Fruit fly (Drosophila melanogaster) whole organism, embryonic: Measurements from ENCODE around the gene cysu.
A peak's percentile ranks its signal among the peaks of the same experiment; 100 is the strongest.

Experiments used
- Adf1 ChIP-seq: fragments of 200-800 bp; sonication (Bioruptor generic); IDR thresholded peaks from 2 replicates; pipeline ENCODE4 v1.3.6; 2022; ENCODE audit warnings: missing biosample characterization, missing genetic modification characterization
- Blimp-1 ChIP-seq: fragments of 200-800 bp; sonication (Bioruptor generic); optimal IDR thresholded peaks from 3 replicates; lab custom pipeline; 2018; ENCODE audit warnings: missing biosample characterization, missing genetic modification characterization, mild to moderate bottlenecking, moderate library complexity, missing genetic modification reagents
- CG11247 ChIP-seq: fragments of 200-800 bp; sonication (Bioruptor generic); IDR thresholded peaks from 2 replicates; pipeline ENCODE4 v1.3.6; 2022; ENCODE audit warnings: missing biosample characterization, missing genetic modification characterization
- CG11560 ChIP-seq: fragments of 200-800 bp; sonication (Bioruptor generic); IDR thresholded peaks from 3 replicates; pipeline ENCODE4 v1.3.6; 2022; ENCODE audit warnings: missing biosample characterization, missing genetic modification characterization
- CG13287 ChIP-seq: fragments of 200-800 bp; sonication (Bioruptor generic); IDR thresholded peaks from 2 replicates; pipeline ENCODE4 v1.3.6; 2022; ENCODE audit warnings: missing biosample characterization, missing genetic modification characterization; ENCODE audit not compliant: partially characterized antibody
- CG14050 ChIP-seq: fragments of 200-800 bp; sonication (Bioruptor generic); IDR thresholded peaks from 3 replicates; pipeline ENCODE4 v1.3.6; 2022; ENCODE audit warnings: missing biosample characterization, missing genetic modification characterization
- CG17361 ChIP-seq: fragments of 200-800 bp; sonication (Bioruptor generic); IDR thresholded peaks from 3 replicates; pipeline ENCODE4 v1.3.6; 2022; ENCODE audit warnings: missing biosample characterization, missing genetic modification characterization
- CG17568 ChIP-seq: fragments of 200-800 bp; sonication (Bioruptor generic); optimal IDR thresholded peaks from 2 replicates; lab custom pipeline; 2018; ENCODE audit warnings: missing biosample characterization, mild to moderate bottlenecking, missing genetic modification characterization, moderate library complexity
- CG17612 ChIP-seq: fragments of 200-800 bp; sonication (Bioruptor generic); IDR thresholded peaks from 2 replicates; pipeline ENCODE4 v1.3.6; 2022; ENCODE audit warnings: missing biosample characterization, missing genetic modification characterization
- CG18011 ChIP-seq: fragments of 200-800 bp; sonication (Bioruptor generic); optimal IDR thresholded peaks from 2 replicates; lab custom pipeline; 2017; ENCODE audit warnings: missing biosample characterization, missing genetic modification characterization, mild to moderate bottlenecking, moderate library complexity, missing genotype
- CG30431 ChIP-seq: fragments of 200-800 bp; sonication (Bioruptor generic); optimal IDR thresholded peaks from 2 replicates; lab custom pipeline; 2017; ENCODE audit warnings: missing biosample characterization, missing genetic modification characterization
- CG3407 ChIP-seq: fragments of 200-800 bp; sonication (Bioruptor generic); optimal IDR thresholded peaks from 2 replicates; lab custom pipeline; 2018; ENCODE audit warnings: missing biosample characterization, mild to moderate bottlenecking, missing genetic modification characterization
- CG43689 ChIP-seq: fragments of 200-800 bp; sonication (Bioruptor generic); IDR thresholded peaks from 2 replicates; pipeline ENCODE4 v1.3.6; 2022; ENCODE audit warnings: missing biosample characterization, missing genetic modification characterization
- CG6175 ChIP-seq: fragments of 200-800 bp; sonication (Bioruptor generic); IDR thresholded peaks from 3 replicates; pipeline ENCODE4 v1.3.6; 2022; ENCODE audit warnings: missing biosample characterization, missing genetic modification characterization
- CG6272 ChIP-seq: fragments of 200-800 bp; sonication (Bioruptor generic); IDR thresholded peaks from 2 replicates; pipeline ENCODE4 v1.3.6; 2022; ENCODE audit warnings: missing biosample characterization, missing genetic modification characterization
- CG6791 ChIP-seq: fragments of 200-800 bp; sonication (Bioruptor generic); IDR thresholded peaks from 3 replicates; pipeline ENCODE4 v1.3.6; 2022; ENCODE audit warnings: missing biosample characterization, missing genetic modification characterization; ENCODE audit not compliant: partially characterized antibody
- CG7786 ChIP-seq: fragments of 200-800 bp; sonication (Bioruptor generic); optimal IDR thresholded peaks from 2 replicates; lab custom pipeline; 2016; ENCODE audit warnings: missing biosample characterization, missing genetic modification characterization
- CG7839 ChIP-seq: fragments of 200-800 bp; sonication (Bioruptor generic); optimal IDR thresholded peaks from 3 replicates; lab custom pipeline; 2018; ENCODE audit warnings: missing biosample characterization, mild to moderate bottlenecking, missing genetic modification characterization, moderate library complexity
- CG8359 ChIP-seq: fragments of 200-800 bp; sonication (Bioruptor generic); optimal IDR thresholded peaks from 2 replicates; lab custom pipeline; 2017; ENCODE audit warnings: missing biosample characterization, mild to moderate bottlenecking, missing genetic modification characterization, borderline replicate concordance
- Deaf1 ChIP-seq: fragments of 200-800 bp; optimal IDR thresholded peaks from 3 replicates; lab custom pipeline; 2019; ENCODE audit warnings: missing biosample characterization, mild to moderate bottlenecking, missing genetic modification characterization, moderate library complexity
- Ets65A ChIP-seq: fragments of 200-800 bp; sonication (Bioruptor generic); peaks from one replicate; lab custom pipeline; 2016; ENCODE audit warnings: missing biosample characterization, missing genetic modification characterization
- Gug ChIP-seq: fragments of 200-800 bp; sonication (Bioruptor generic); IDR thresholded peaks from 4 replicates; pipeline ENCODE4 v1.3.6; 2022; ENCODE audit warnings: missing biosample characterization, missing genetic modification characterization
- H15 ChIP-seq: fragments of 200-800 bp; sonication (Bioruptor generic); IDR thresholded peaks from 3 replicates; pipeline ENCODE4 v1.3.6; 2022; ENCODE audit warnings: missing biosample characterization, missing genetic modification characterization
- HLHmδ ChIP-seq: fragments of 200-800 bp; sonication (Bioruptor generic); optimal IDR thresholded peaks from 2 replicates; lab custom pipeline; 2018; ENCODE audit warnings: missing biosample characterization, mild to moderate bottlenecking, missing genetic modification characterization, moderate library complexity
- Hr78 ChIP-seq, 2 experiments: fragments of 200-800 bp in 1 of 2; fragments of >200 bp in 1 of 2; sonication (Bioruptor generic) in 1 of 2; optimal IDR thresholded peaks; 2 replicates each; lab custom pipeline; 2017 to 2019; ENCODE audit warnings: missing biosample characterization in 2 of 2, missing genetic modification characterization in 2 of 2, mild to moderate bottlenecking in 1 of 2, moderate library complexity in 1 of 2
- Jarid2 ChIP-seq: fragments of 200-800 bp; sonication (Bioruptor generic); optimal IDR thresholded peaks from 3 replicates; lab custom pipeline; 2017; ENCODE audit warnings: mild to moderate bottlenecking, missing biosample characterization, missing genetic modification reagents, missing genetic modification characterization
- Max ChIP-seq: fragments of 200-800 bp; sonication (Bioruptor generic); optimal IDR thresholded peaks from 2 replicates; lab custom pipeline; 2016; ENCODE audit warnings: missing biosample characterization, mild to moderate bottlenecking, missing genetic modification characterization
- Mrtf ChIP-seq: fragments of 200-800 bp; sonication (Bioruptor generic); IDR thresholded peaks from 3 replicates; pipeline ENCODE4 v1.3.6; 2022; ENCODE audit warnings: missing biosample characterization, missing genetic modification characterization
- Nf-YA ChIP-seq: fragments of 200-800 bp; sonication (Bioruptor generic); IDR thresholded peaks from 2 replicates; pipeline ENCODE4 v1.3.6; 2022; ENCODE audit warnings: missing biosample characterization, missing genetic modification characterization
- Nf-YC ChIP-seq: fragments of 200-800 bp; optimal IDR thresholded peaks from 3 replicates; lab custom pipeline; 2019; ENCODE audit warnings: missing biosample characterization, mild to moderate bottlenecking, missing genetic modification characterization, moderate library complexity
- Oli ChIP-seq: fragments of 200-800 bp; sonication (Bioruptor generic); optimal IDR thresholded peaks from 2 replicates; lab custom pipeline; 2018; ENCODE audit warnings: missing biosample characterization, mild to moderate bottlenecking, missing genetic modification characterization, moderate library complexity
- Pdp1 ChIP-seq, 2 experiments: fragments of 200-800 bp; sonication (Bioruptor generic); optimal IDR thresholded peaks; 3 replicates each; lab custom pipeline; 2016; ENCODE audit warnings: missing biosample characterization in 2 of 2, missing genetic modification characterization in 2 of 2, mild to moderate bottlenecking in 1 of 2, moderate library complexity in 1 of 2
- Sry-β ChIP-seq: fragments of 200-800 bp; sonication (Bioruptor generic); optimal IDR thresholded peaks from 2 replicates; lab custom pipeline; 2018; ENCODE audit warnings: missing biosample characterization, mild to moderate bottlenecking, missing genetic modification characterization, moderate library complexity
- Trl ChIP-seq, 3 experiments: fragments of >200 bp in 2 of 3; fragments of 200-800 bp in 1 of 3; sonication (Bioruptor generic) in 1 of 3; optimal IDR thresholded peaks; 2 replicates in 1 of 3; 3 replicates in 2 of 3; lab custom pipeline; 2016 to 2017; ENCODE audit warnings: missing biosample characterization in 1 of 3, missing genetic modification characterization in 1 of 3
- abd-A ChIP-seq: fragments of 200-800 bp; sonication (Bioruptor generic); optimal IDR thresholded peaks from 3 replicates; lab custom pipeline; 2019; ENCODE audit warnings: missing biosample characterization, mild to moderate bottlenecking, missing genetic modification characterization, moderate library complexity
- ara ChIP-seq: fragments of 200-800 bp; sonication (Bioruptor generic); IDR thresholded peaks from 2 replicates; pipeline ENCODE4 v1.3.6; 2022; ENCODE audit warnings: missing biosample characterization, missing genetic modification characterization
- cato ChIP-seq: fragments of 200-800 bp; sonication (Bioruptor generic); optimal IDR thresholded peaks from 2 replicates; lab custom pipeline; 2016; ENCODE audit warnings: missing biosample characterization, missing genetic modification characterization, borderline replicate concordance
- chinmo ChIP-seq: fragments of 200-800 bp; sonication (Bioruptor generic); IDR thresholded peaks from 4 replicates; pipeline ENCODE4 v1.3.6; 2022; ENCODE audit warnings: missing biosample characterization, missing genetic modification characterization; ENCODE audit not compliant: partially characterized antibody
- danr ChIP-seq: fragments of 200-800 bp; sonication (Bioruptor generic); IDR thresholded peaks from 2 replicates; pipeline ENCODE4 v1.3.6; 2022; ENCODE audit warnings: missing biosample characterization, missing genetic modification characterization
- dysf ChIP-seq: fragments of 200-800 bp; sonication (Bioruptor generic); IDR thresholded peaks from 3 replicates; pipeline ENCODE4 v1.3.6; 2022; ENCODE audit warnings: missing biosample characterization, missing genetic modification characterization
- ftz-f1 ChIP-seq: fragments of 200-800 bp; sonication (Bioruptor generic); optimal IDR thresholded peaks from 2 replicates; lab custom pipeline; 2016; ENCODE audit warnings: missing biosample characterization, missing genetic modification characterization
- otp ChIP-seq: fragments of 200-800 bp; sonication (Bioruptor generic); IDR thresholded peaks from 3 replicates; pipeline ENCODE4, ENCODE4 v1.3.6; 2022; ENCODE audit warnings: missing biosample characterization, missing genetic modification characterization
- p53 ChIP-seq: fragments of 200-800 bp; sonication (Bioruptor generic); optimal IDR thresholded peaks from 2 replicates; lab custom pipeline; 2016; ENCODE audit warnings: missing biosample characterization, missing genetic modification characterization
- sr ChIP-seq: fragments of 200-800 bp; sonication (Bioruptor generic); IDR thresholded peaks from 3 replicates; pipeline ENCODE4 v1.3.6; 2022; ENCODE audit warnings: missing biosample characterization, missing genetic modification characterization
- ttk ChIP-seq: fragments of 200-800 bp; sonication (Bioruptor generic); IDR thresholded peaks from 2 replicates; pipeline ENCODE4 v2.1.2; 2022; ENCODE audit warnings: missing biosample characterization, missing genetic modification characterization
- vvl ChIP-seq: fragments of 200-800 bp; sonication (Bioruptor generic); IDR thresholded peaks from 2 replicates; pipeline ENCODE4 v1.3.6; 2022; ENCODE audit warnings: missing biosample characterization, missing genetic modification characterization
- z ChIP-seq: fragments of 200-800 bp; sonication (Bioruptor generic); IDR thresholded peaks from 3 replicates; pipeline ENCODE4 v1.3.6; 2022; ENCODE audit warnings: missing biosample characterization, missing genetic modification characterization
- zen2 ChIP-seq: fragments of 200-800 bp; sonication (Bioruptor generic); IDR thresholded peaks from 3 replicates; pipeline ENCODE4 v1.3.6; 2022; ENCODE audit warnings: missing biosample characterization, missing genetic modification characterization; ENCODE audit not compliant: partially characterized antibody

cysu gene

DNA sequence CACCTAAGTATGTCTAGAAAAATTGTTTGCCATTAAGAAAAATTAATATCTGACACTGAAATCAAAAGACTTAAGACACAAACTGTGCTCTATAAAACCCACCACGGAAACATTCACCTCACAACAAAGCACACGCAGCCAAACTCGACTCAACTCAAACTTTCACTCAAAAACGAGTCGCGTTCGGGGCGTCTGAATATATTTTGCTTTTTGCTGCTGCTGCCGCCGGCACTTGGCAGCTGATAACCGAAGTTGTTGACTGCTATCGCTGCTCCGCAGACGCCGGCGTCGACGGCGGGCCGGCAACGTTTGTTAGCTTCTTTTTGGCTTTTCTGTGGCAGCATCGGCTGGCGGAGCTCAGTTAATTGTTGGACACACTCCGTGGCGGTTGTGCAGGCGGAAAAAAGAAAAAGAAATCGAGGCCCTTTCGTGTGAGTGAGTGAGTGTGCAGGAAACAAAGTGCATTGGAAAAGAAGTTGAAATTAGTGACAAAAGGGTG, at the start of gene cysu:
Gene cysu, plus strand, starts transcription at position 352 of the 499 bp plus-strand sequence.
- TF ChIP-seq Jarid2 (GFP tag; lab: Kevin White, UChicago): peak; percentile 58
- TF ChIP-seq Adf1: peak; percentile 87
- TF ChIP-seq CG6175 (GFP tag; lab: Robert Waterston, UW): peak; percentile 63; the same call in 2 of the 3 replicates
- no peak for TF ChIP-seq CG17612 (GFP tag; lab: Robert Waterston, UW)
- peak; percentile 44; the same call in 1 of the 3 replicates for TF ChIP-seq zen2 (GFP tag; lab: Robert Waterston, UW)
- peak; percentile 95 for TF ChIP-seq z (GFP tag; lab: Robert Waterston, UW)
- no peak for TF ChIP-seq CG6791 (GFP tag; lab: Robert Waterston, UW)
- TF ChIP-seq chinmo (GFP tag; lab: Robert Waterston, UW): peak; percentile 82; the same call in 1 of the 4 replicates

DNA sequence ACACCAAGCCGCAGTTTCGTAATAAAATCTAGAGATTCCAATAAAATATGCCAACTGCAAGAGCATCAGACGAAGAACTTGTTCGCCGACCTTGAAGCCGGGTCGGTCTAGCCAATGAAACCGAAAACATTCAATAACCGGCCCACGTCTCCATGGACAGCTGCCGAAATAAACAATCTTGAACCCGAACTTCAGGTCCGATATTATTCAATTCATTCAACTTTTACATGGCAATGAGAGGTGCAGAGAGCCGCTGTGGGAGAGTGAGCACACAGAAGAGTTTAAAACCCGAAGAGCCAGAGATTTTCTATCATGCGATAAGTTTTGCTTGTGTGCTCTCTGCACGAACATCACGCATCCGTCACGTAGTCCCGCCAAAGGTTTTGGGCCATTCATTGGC, 48.1 kb upstream of the cysu start:
- peak; percentile 92 for TF ChIP-seq chinmo (GFP tag; lab: Robert Waterston, UW)
- TF ChIP-seq cato: no peak
- no peak for TF ChIP-seq CG7839 (tag; lab: Kevin White, UChicago)
- no peak for TF ChIP-seq CG17568 (GFP tag; lab: Kevin White, UChicago)
- TF ChIP-seq p53 (GFP tag; lab: Kevin White, UChicago): no peak
- TF ChIP-seq Deaf1 (tag; lab: Kevin White, UChicago): peak; percentile 75
- no peak for TF ChIP-seq H15
- peak; percentile 64 to 75 for TF ChIP-seq Trl (optimal IDR thresholded peaks at IDR 0.05; lab: Kevin White, UChicago)
- TF ChIP-seq Trl (GFP tag; optimal IDR thresholded peaks at IDR 0.05; lab: Kevin White, UChicago): no peak
- peak; percentile 97 for TF ChIP-seq Blimp-1
- TF ChIP-seq Max (GFP tag; lab: Kevin White, UChicago): no peak
- no peak for TF ChIP-seq CG14050 (GFP tag; lab: Robert Waterston, UW)
- TF ChIP-seq HLHmδ (GFP tag; lab: Kevin White, UChicago): no peak
- TF ChIP-seq ftz-f1 (GFP tag; lab: Kevin White, UChicago): peak; percentile 67
- TF ChIP-seq sr (GFP tag; lab: Robert Waterston, UW): 0 out of 3 replicates have a peak, but pooled peaks have one; percentile 25
- TF ChIP-seq Ets65A (GFP tag; lab: Kevin White, UChicago): peak; percentile 2
- TF ChIP-seq Pdp1 (GFP tag; optimal IDR thresholded peaks at IDR 0.05; lab: Kevin White, UChicago): peak in 1 of 2 experiments; percentile 43
- TF ChIP-seq vvl (GFP tag; lab: Robert Waterston, UW): peak; percentile 45; the same call in 1 of the 2 replicates
- TF ChIP-seq CG43689 (GFP tag; lab: Robert Waterston, UW): no peak
- peak in 1 of 2 experiments; percentile 37 for TF ChIP-seq Hr78 (GFP tag; optimal IDR thresholded peaks at IDR 0.05; lab: Kevin White, UChicago)
- TF ChIP-seq abd-A (tag; lab: Kevin White, UChicago): peak; percentile 50
- TF ChIP-seq CG7786: no peak
- TF ChIP-seq CG11247: no peak
- TF ChIP-seq CG13287: peak; percentile 16; the same call in 1 of the 2 replicates
- TF ChIP-seq Nf-YC: peak; percentile 37

DNA sequence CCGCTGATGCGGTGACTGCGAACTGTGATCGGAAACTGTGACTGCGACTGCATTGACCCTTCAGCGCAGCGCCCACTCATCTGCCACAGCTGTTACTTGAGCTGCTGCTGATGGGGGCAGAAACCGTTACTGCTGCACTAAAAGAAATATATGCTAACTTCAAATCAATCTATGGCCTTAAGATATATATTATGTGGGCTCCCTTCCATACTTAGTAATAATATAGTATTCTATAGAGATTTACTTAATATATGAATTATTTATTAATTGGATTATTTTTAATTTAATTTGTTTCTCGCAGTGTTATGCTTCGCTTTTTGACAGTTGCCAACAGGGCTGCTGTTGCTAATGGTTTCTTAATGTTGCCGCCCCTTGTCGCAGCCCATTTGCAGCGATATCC, 46.5 kb upstream of the cysu start:
- TF ChIP-seq Sry-β (GFP tag; lab: Kevin White, UChicago): no peak
- TF ChIP-seq Mrtf (GFP tag; lab: Robert Waterston, UW): no peak
- no peak for TF ChIP-seq Nf-YA (GFP tag; lab: Robert Waterston, UW)
- TF ChIP-seq ttk: 0 out of 2 replicates have a peak, but pooled peaks have one; percentile 32
- TF ChIP-seq CG17361: peak; percentile 43; the same call in 1 of the 3 replicates
- TF ChIP-seq CG11560 (tag; lab: Robert Waterston, UW): 0 out of 3 replicates have a peak, but pooled peaks have one; percentile 5
- peak; percentile 22 for TF ChIP-seq Oli (tag; lab: Kevin White, UChicago)
- TF ChIP-seq CG6272 (GFP tag; lab: Robert Waterston, UW): no peak
- no peak for TF ChIP-seq danr (GFP tag; lab: Robert Waterston, UW)
- no peak for TF ChIP-seq CG6175 (GFP tag; lab: Robert Waterston, UW)
- no peak for TF ChIP-seq Gug (GFP tag; lab: Robert Waterston, UW)
- no peak for TF ChIP-seq CG30431 (GFP tag; lab: Kevin White, UChicago)
- TF ChIP-seq CG8359 (GFP tag; lab: Kevin White, UChicago): no peak
- no peak for TF ChIP-seq otp
- TF ChIP-seq ara (GFP tag; lab: Robert Waterston, UW): no peak
- peak; percentile 46; the same call in 2 of the 3 replicates for TF ChIP-seq dysf (GFP tag; lab: Robert Waterston, UW)
- no peak for TF ChIP-seq CG18011
- TF ChIP-seq CG3407: no peak
